Worm (Caenorhabditis elegans) whole organism, young adult: ENCODE results near the gene C14C6.3.

Experiments
- C06A6.2 ChIP-seq: fragments of 200-800 bp; sonication (Bioruptor generic); conservative IDR thresholded peaks from 2 replicates; pipeline ENCODE4 v1.3.6; 2022; ENCODE audit warnings: missing genetic modification characterization, missing compliant biosample characterization
- D2030.7 ChIP-seq: fragments of 200-800 bp; sonication (Bioruptor generic); IDR thresholded peaks from 2 replicates; pipeline ENCODE4 v1.3.6; 2022; ENCODE audit warnings: missing genetic modification reagents, missing genetic modification characterization, missing compliant biosample characterization
- F10E7.11 ChIP-seq: sonication (generic microtip); optimal IDR thresholded peaks from 2 replicates; lab custom pipeline; 2017; ENCODE audit warnings: mild to moderate bottlenecking, missing genetic modification characterization, moderate library complexity, missing compliant biosample characterization
- F39B2.1 ChIP-seq: fragments of 200-800 bp; sonication (Bioruptor generic); IDR thresholded peaks from 2 replicates; pipeline ENCODE4 v1.3.6; 2022; ENCODE audit warnings: missing genetic modification reagents, missing genetic modification characterization, missing compliant biosample characterization
- F52B5.7 ChIP-seq: sonication (generic microtip); optimal IDR thresholded peaks from 2 replicates; lab custom pipeline; 2016; ENCODE audit warnings: mild to moderate bottlenecking, missing genetic modification characterization, missing compliant biosample characterization
- F57C9.4 ChIP-seq: sonication (generic microtip); optimal IDR thresholded peaks from 2 replicates; lab custom pipeline; 2017; ENCODE audit warnings: mild to moderate bottlenecking, missing genetic modification characterization, missing compliant biosample characterization
- T07F8.4 ChIP-seq: sonication (generic microtip); optimal IDR thresholded peaks from 2 replicates; lab custom pipeline; 2016; ENCODE audit warnings: mild to moderate bottlenecking, missing genetic modification characterization, moderate library complexity, missing compliant biosample characterization
- T26A5.8 ChIP-seq: sonication (generic microtip); optimal IDR thresholded peaks from 2 replicates; lab custom pipeline; 2016; ENCODE audit warnings: missing genetic modification characterization, missing compliant biosample characterization
- Y53F4B.3 ChIP-seq: fragments of 200-800 bp; sonication (Bioruptor generic); IDR thresholded peaks from 2 replicates; pipeline ENCODE4 v1.3.6; 2022; ENCODE audit warnings: missing genetic modification reagents, missing genetic modification characterization, missing compliant biosample characterization
- Y56A3A.18 ChIP-seq: fragments of 200-800 bp; sonication (Bioruptor generic); IDR thresholded peaks from 2 replicates; pipeline ENCODE4 v1.3.6; 2022; ENCODE audit warnings: missing genetic modification reagents, missing genetic modification characterization, missing compliant biosample characterization
- Y67H2A.10 ChIP-seq: fragments of 200-800 bp; sonication (Bioruptor generic); conservative IDR thresholded peaks from 2 replicates; pipeline ENCODE4 v1.3.6; 2022; ENCODE audit warnings: missing genetic modification reagents, missing genetic modification characterization, missing compliant biosample characterization
- Y95B8A.8 ChIP-seq: fragments of 200-800 bp; sonication (Bioruptor generic); IDR thresholded peaks from 2 replicates; pipeline ENCODE4 v1.3.6; 2022; ENCODE audit warnings: missing genetic modification reagents, missing genetic modification characterization, missing compliant biosample characterization
- ama-1 ChIP-seq, 3 experiments: fragments of 150-350 bp in 1 of 3; sonication (generic microtip) in 2 of 3; optimal IDR thresholded peaks; 2 replicates each; lab custom pipeline; 2014 to 2018; ENCODE audit warnings: missing biosample characterization in 2 of 3, missing genetic modification characterization in 2 of 3, missing genetic modification reagents in 2 of 3
- aptf-3 ChIP-seq: fragments of 200-800 bp; sonication (Bioruptor generic); IDR thresholded peaks from 2 replicates; pipeline ENCODE4 v1.3.6; 2022; ENCODE audit warnings: missing genetic modification characterization, missing compliant biosample characterization
- athp-1 ChIP-seq: sonication (generic microtip); optimal IDR thresholded peaks from 2 replicates; lab custom pipeline; 2017; ENCODE audit warnings: mild to moderate bottlenecking, missing genetic modification characterization, missing compliant biosample characterization
- bed-1 ChIP-seq: fragments of 200-800 bp; sonication (Bioruptor generic); IDR thresholded peaks from 2 replicates; pipeline ENCODE4 v1.3.6; 2022; ENCODE audit warnings: missing genetic modification reagents, missing genetic modification characterization, missing compliant biosample characterization
- cebp-1 ChIP-seq, 2 experiments: fragments of 200-800 bp in 1 of 2; sonication (Bioruptor generic) in 1 of 2; sonication (generic microtip) in 1 of 2; IDR thresholded peaks in 1 of 2; optimal IDR thresholded peaks in 1 of 2; 2 replicates each; pipeline versions ENCODE4 v1.3.6 to Lab custom; 2017 to 2022; ENCODE audit warnings: missing compliant biosample characterization in 2 of 2, missing genetic modification characterization in 2 of 2, mild to moderate bottlenecking in 1 of 2, missing genetic modification reagents in 1 of 2, moderate library complexity in 1 of 2
- cebp-2 ChIP-seq: fragments of 200-800 bp; sonication (Bioruptor generic); IDR thresholded peaks from 2 replicates; pipeline ENCODE4 v1.3.6; 2022; ENCODE audit warnings: missing genetic modification characterization, missing compliant biosample characterization
- ceh-79 ChIP-seq: sonication (generic microtip); optimal IDR thresholded peaks from 2 replicates; lab custom pipeline; 2017; ENCODE audit warnings: mild to moderate bottlenecking, missing genetic modification characterization, missing compliant biosample characterization
- egrh-3 ChIP-seq: fragments of 200-800 bp; sonication (Bioruptor generic); IDR thresholded peaks from 2 replicates; pipeline ENCODE4 v1.3.6; 2022; ENCODE audit warnings: missing genetic modification reagents, missing genetic modification characterization, missing compliant biosample characterization
- gei-17 ChIP-seq: fragments of 200-800 bp; sonication (Bioruptor generic); optimal IDR thresholded peaks from 2 replicates; lab custom pipeline; 2018; ENCODE audit warnings: mild to moderate bottlenecking, missing genetic modification characterization, missing compliant biosample characterization
- lag-1 ChIP-seq: fragments of 200-800 bp; sonication (Bioruptor generic); IDR thresholded peaks from 2 replicates; pipeline ENCODE4 v1.3.6; 2022; ENCODE audit warnings: missing genetic modification reagents, missing genetic modification characterization, missing compliant biosample characterization
- lin-26 ChIP-seq: fragments of 200-800 bp; sonication (Bioruptor generic); IDR thresholded peaks from 2 replicates; pipeline ENCODE4 v1.3.6; 2022; ENCODE audit warnings: missing genetic modification reagents, missing genetic modification characterization, missing compliant biosample characterization
- lin-35 ChIP-seq, 3 experiments: fragments of 150-350 bp in 2 of 3; sonication (generic microtip) in 1 of 3; optimal IDR thresholded peaks; 2 replicates each; lab custom pipeline; 2014 to 2018; ENCODE audit warnings: missing biosample characterization in 3 of 3, missing genetic modification characterization in 3 of 3, missing genetic modification reagents in 3 of 3
- mel-28 ChIP-seq: sonication (generic microtip); optimal IDR thresholded peaks from 2 replicates; lab custom pipeline; 2016; ENCODE audit warnings: borderline replicate concordance, mild to moderate bottlenecking, missing genetic modification characterization, missing compliant biosample characterization
- nfyb-1 ChIP-seq: fragments of 200-800 bp; sonication (Bioruptor generic); IDR thresholded peaks from 2 replicates; pipeline ENCODE4 v1.3.6; 2022; ENCODE audit warnings: missing genetic modification reagents, missing genetic modification characterization, missing compliant biosample characterization
- nhr-179 ChIP-seq: sonication (generic microtip); optimal IDR thresholded peaks from 2 replicates; lab custom pipeline; 2016; ENCODE audit warnings: mild to moderate bottlenecking, missing genetic modification characterization, missing compliant biosample characterization
- pbrm-1 ChIP-seq: fragments of 200-800 bp; sonication (Bioruptor generic); IDR thresholded peaks from 2 replicates; pipeline ENCODE4 v1.3.6; 2022; ENCODE audit warnings: missing genetic modification reagents, missing genetic modification characterization, missing compliant biosample characterization
- rcor-1 ChIP-seq: fragments of 200-800 bp; sonication (Bioruptor generic); IDR thresholded peaks from 2 replicates; pipeline ENCODE4 v1.3.6; 2022; ENCODE audit warnings: missing genetic modification reagents, missing genetic modification characterization, missing compliant biosample characterization
- rpc-1 ChIP-seq, 2 experiments: fragments of 150-350 bp in 1 of 2; sonication (generic microtip) in 1 of 2; optimal IDR thresholded peaks; 2 replicates each; lab custom pipeline; 2014 to 2018; ENCODE audit warnings: missing biosample characterization in 1 of 2, missing genetic modification characterization in 1 of 2, missing genetic modification reagents in 1 of 2, missing genotype in 1 of 2
- snpc-1.1 ChIP-seq: sonication (generic microtip); optimal IDR thresholded peaks from 2 replicates; lab custom pipeline; 2017; ENCODE audit warnings: missing genetic modification characterization, mild to moderate bottlenecking, missing compliant biosample characterization, antibody characterized with exemption, moderate library complexity, missing genotype, missing genetic modification reagents; ENCODE audit not compliant: insufficient read depth
- snpc-1.3 ChIP-seq: sonication (generic microtip); optimal IDR thresholded peaks from 2 replicates; lab custom pipeline; 2017; ENCODE audit warnings: missing genetic modification characterization, mild to moderate bottlenecking, missing compliant biosample characterization, antibody characterized with exemption, moderate library complexity, missing genotype, missing genetic modification reagents; ENCODE audit not compliant: insufficient read depth
- ztf-18 ChIP-seq: sonication (generic microtip); optimal IDR thresholded peaks from 2 replicates; lab custom pipeline; 2016; ENCODE audit warnings: missing genotype, mild to moderate bottlenecking, missing genetic modification characterization, missing compliant biosample characterization
- ztf-25 ChIP-seq: fragments of 200-800 bp; sonication (Bioruptor generic); IDR thresholded peaks from 2 replicates; pipeline ENCODE4 v1.3.6; 2022; ENCODE audit warnings: missing genetic modification reagents, missing genetic modification characterization, missing compliant biosample characterization
- ztf-28 ChIP-seq: fragments of 200-800 bp; sonication (Bioruptor generic); IDR thresholded peaks from 2 replicates; pipeline ENCODE4 v1.3.6; 2022; ENCODE audit warnings: missing genetic modification reagents, missing genetic modification characterization, missing compliant biosample characterization
- ztf-3 ChIP-seq: fragments of 200-800 bp; sonication (Bioruptor generic); optimal IDR thresholded peaks from 2 replicates; lab custom pipeline; 2018; ENCODE audit warnings: mild to moderate bottlenecking, missing genetic modification characterization, missing compliant biosample characterization

C14C6.3 gene

DNA sequence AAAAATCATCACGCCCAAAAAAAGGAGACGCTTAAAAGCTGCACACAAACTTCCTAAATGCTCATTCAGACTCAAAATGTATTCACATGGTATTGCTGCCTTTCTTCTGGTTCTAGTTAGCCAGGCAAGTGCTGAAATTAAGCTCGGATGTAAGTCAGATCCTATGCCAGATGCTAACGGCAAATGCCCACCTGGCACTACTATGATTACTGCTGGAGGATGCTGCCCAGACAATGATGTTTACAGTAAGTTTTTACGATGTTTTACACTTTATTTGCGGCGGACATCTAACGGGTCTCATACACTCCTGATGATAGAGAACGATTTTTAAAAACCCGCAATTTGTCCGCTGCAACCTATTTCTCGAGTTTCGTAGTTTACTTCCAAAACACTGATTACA is 6.7 kb upstream of the C14C6.3 start, which contains the start of gene C14C6.5:
C14C6.5 (plus strand) TSS at position 58 of the 400 bp plus-strand sequence.
- no peak for TF ChIP-seq snpc-1.1
- no peak for TF ChIP-seq ztf-25 (GFP tag; lab: Robert Waterston, UW)
- no peak for TF ChIP-seq nfyb-1
- no peak for TF ChIP-seq lag-1 (GFP tag; lab: Robert Waterston, UW)

ce11 chrV:539040-539510 is 4.2 kb upstream of the C14C6.3 start, which contains the start of gene nhr-155:
nhr-155 (plus strand) TSS chrV:539460.
- TF ChIP-seq nfyb-1 (no peak), gei-17 (GFP tag; lab: Kevin White, UChicago) (no peak), F39B2.1 (GFP tag; lab: Robert Waterston, UW) (no peak), bed-1 (GFP tag; lab: Robert Waterston, UW) (no peak), cebp-1 (GFP tag; IDR thresholded peaks at IDR 0.05; lab: Robert Waterston, UW) (no peak), cebp-1 (tag; optimal IDR thresholded peaks at IDR 0.05; lab: Kevin White, UChicago) (no peak), mel-28 (tag; lab: Kevin White, UChicago) (no peak), Y95B8A.8 (GFP tag; lab: Robert Waterston, UW) (no peak), T26A5.8 (tag; lab: Kevin White, UChicago) (no peak), Y56A3A.18 (GFP tag; lab: Robert Waterston, UW) (no peak), ama-1 (optimal IDR thresholded peaks at IDR 0.05; lab: Kevin White, UChicago) (no peak), ama-1 (GFP tag; optimal IDR thresholded peaks at IDR 0.05; lab: Kevin White, UChicago) (no peak), athp-1 (no peak), F52B5.7 (no peak), ztf-28 (no peak), pbrm-1 (no peak), Y53F4B.3 (GFP tag; lab: Robert Waterston, UW) (no peak), aptf-3 (GFP tag; lab: Robert Waterston, UW) (no peak), F10E7.11 (tag; lab: Kevin White, UChicago) (no peak)

ce11 chrV:541470-541869 is 1.8 kb upstream of the C14C6.3 start:
- TF ChIP-seq D2030.7 (GFP tag; lab: Robert Waterston, UW) (no peak), snpc-1.3 (tag; lab: Kevin White, UChicago) (no peak), mel-28 (tag; lab: Kevin White, UChicago) (no peak), egrh-3 (GFP tag; lab: Robert Waterston, UW) (no peak), ceh-79 (tag; lab: Kevin White, UChicago) (no peak), C06A6.2 (GFP tag; lab: Robert Waterston, UW) (no peak), T07F8.4 (tag; lab: Kevin White, UChicago) (no peak)

DNA sequence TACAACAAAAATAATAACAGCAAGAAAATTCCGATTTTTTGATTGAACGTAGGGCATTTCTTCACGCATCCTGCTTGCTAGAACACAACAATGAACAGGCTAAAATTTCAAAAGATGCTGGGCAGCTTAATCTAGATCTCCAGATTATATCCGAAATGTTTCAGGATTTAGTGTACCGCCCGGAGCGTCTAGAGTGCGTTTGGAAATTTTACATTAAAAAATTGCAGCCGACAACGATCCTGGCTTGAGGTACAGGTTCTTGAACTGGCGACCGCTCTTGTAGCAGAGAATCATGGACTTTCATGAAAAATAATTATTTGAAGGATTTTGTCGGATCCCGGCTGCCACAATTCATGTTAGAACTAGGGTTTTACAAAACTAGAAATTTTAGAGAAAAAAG is 4.7 kb downstream of the C14C6.3 start, which contains the start of gene C14C6.6:
C14C6.6 (minus strand) TSS at position 101 of the 400 bp plus-strand sequence.
- no peak for TF ChIP-seq ztf-18 (tag; lab: Kevin White, UChicago)
- no peak for TF ChIP-seq rcor-1
- TF ChIP-seq rpc-1 (optimal IDR thresholded peaks at IDR 0.05; lab: Kevin White, UChicago) = no peak
- TF ChIP-seq rpc-1 (tag; optimal IDR thresholded peaks at IDR 0.05; lab: Kevin White, UChicago) = no peak
- no peak for TF ChIP-seq ztf-3 (GFP tag; lab: Kevin White, UChicago)
- no peak for TF ChIP-seq Y67H2A.10 (GFP tag; lab: Robert Waterston, UW)
- no peak for TF ChIP-seq lin-35 (GFP tag; optimal IDR thresholded peaks at IDR 0.05; lab: Kevin White, UChicago)
- TF ChIP-seq lin-26 = no peak
- no peak for TF ChIP-seq F57C9.4
- TF ChIP-seq gei-17 (GFP tag; lab: Kevin White, UChicago) = no peak
- TF ChIP-seq nhr-179 = no peak
- TF ChIP-seq cebp-2 = no peak
